Fruit fly (Drosophila melanogaster): Measurements from ENCODE around the gene CG7130.

The CG7130 gene

dm6 chr3L:22078063-22078462, 2.5 kb upstream of the CG7130 start (continued):
- TF ChIP-seq sisA (GFP tag; IDR thresholded peaks at IDR 0.05): peak; percentile 33; the same call in 1 of the 2 replicates
- TF ChIP-seq wdn (GFP tag; IDR thresholded peaks at IDR 0.05): no peak
- TF ChIP-seq CG4854 (GFP tag; optimal IDR thresholded peaks at IDR 0.05): no peak
- TF ChIP-seq CG8478 (optimal IDR thresholded peaks at IDR 0.05): no peak
- TF ChIP-seq pfk (GFP tag; optimal IDR thresholded peaks at IDR 0.05): no peak
- TF ChIP-seq CG17568 (GFP tag; optimal IDR thresholded peaks at IDR 0.05): peak; percentile 38
- peak; percentile 34; the same call in 1 of the 2 replicates for TF ChIP-seq CG11247 (GFP tag; IDR thresholded peaks at IDR 0.05)
- peak; percentile 69 for TF ChIP-seq bbx (GFP tag; IDR thresholded peaks at IDR 0.05; ENCODE audit: partially characterized antibody)
- no peak for TF ChIP-seq MESR4 (GFP tag; optimal IDR thresholded peaks at IDR 0.05)
- no peak for TF ChIP-seq CG10321 (GFP tag; IDR thresholded peaks at IDR 0.05)
- TF ChIP-seq CG1602 (GFP tag; optimal IDR thresholded peaks at IDR 0.05): peak; percentile 42
- peak; percentile 85 for TF ChIP-seq CG34224 (GFP tag; IDR thresholded peaks at IDR 0.05; ENCODE audit: partially characterized antibody)
- peak; percentile 66 for TF ChIP-seq dmrt11E (tag; optimal IDR thresholded peaks at IDR 0.05)
- no peak for TF ChIP-seq Doc2 (GFP tag; IDR thresholded peaks at IDR 0.05)
- TF ChIP-seq CG7556 (GFP tag; optimal IDR thresholded peaks at IDR 0.05): peak; percentile 44
- TF ChIP-seq ac (GFP tag; optimal IDR thresholded peaks at IDR 0.05): peak; percentile 19
- peak; percentile 54 for TF ChIP-seq CG4424 (GFP tag; optimal IDR thresholded peaks at IDR 0.05)
- TF ChIP-seq NK7.1 (GFP tag; optimal IDR thresholded peaks at IDR 0.05): no peak
- no peak for TF ChIP-seq gsb (GFP tag; IDR thresholded peaks at IDR 0.05)
- no peak for TF ChIP-seq CG15011 (GFP tag; optimal IDR thresholded peaks at IDR 0.05)
- peak in 1 of 3 experiments; percentile 55 for TF ChIP-seq lola (GFP tag; optimal IDR thresholded peaks at IDR 0.05)
- no peak for TF ChIP-seq p53 (GFP tag; optimal IDR thresholded peaks at IDR 0.05)
- peak; percentile 49; the same call in 1 of the 2 replicates for TF ChIP-seq CG3847 (GFP tag; IDR thresholded peaks at IDR 0.05)
- peak; percentile 64 for TF ChIP-seq unc-4 (GFP tag; IDR thresholded peaks at IDR 0.05; ENCODE audit: partially characterized antibody)
- TF ChIP-seq CG13424 (tag; optimal IDR thresholded peaks at IDR 0.05): peak; percentile 57
- peak; percentile 35 for TF ChIP-seq stwl (tag; optimal IDR thresholded peaks at IDR 0.05)
- no peak for TF ChIP-seq Abd-B (GFP tag; optimal IDR thresholded peaks at IDR 0.05)
- peak; percentile 4 for TF ChIP-seq CG4282 (GFP tag; optimal IDR thresholded peaks at IDR 0.05)
- TF ChIP-seq E2f1 (GFP tag; IDR thresholded peaks at IDR 0.05): no peak
- no peak for TF ChIP-seq Dfd (GFP tag; optimal IDR thresholded peaks at IDR 0.05)
- 0 out of 2 replicates have a peak, but pooled peaks have one; percentile 9 for TF ChIP-seq CG31224 (GFP tag; IDR thresholded peaks at IDR 0.05)
- TF ChIP-seq CG7839 (tag; optimal IDR thresholded peaks at IDR 0.05): peak; percentile 55
- TF ChIP-seq D19A (tag; optimal IDR thresholded peaks at IDR 0.05): peak; percentile 39
- TF ChIP-seq D (optimal IDR thresholded peaks at IDR 0.05): no peak
- peak; percentile 24 for TF ChIP-seq D (GFP tag; optimal IDR thresholded peaks at IDR 0.05)
- peak; percentile 35 for TF ChIP-seq tx (GFP tag; optimal IDR thresholded peaks at IDR 0.05)
- TF ChIP-seq inv (GFP tag; IDR thresholded peaks at IDR 0.05; ENCODE audit: partially characterized antibody): peak; percentile 74
- TF ChIP-seq Six4 (GFP tag; optimal IDR thresholded peaks at IDR 0.05): peak; percentile 5
- peak; percentile 43 for TF ChIP-seq CG12155 (GFP tag; optimal IDR thresholded peaks at IDR 0.05)
- TF ChIP-seq Med (GFP tag): peak; percentile 92
- TF ChIP-seq CG3407 (GFP tag; optimal IDR thresholded peaks at IDR 0.05): peak; percentile 7
- peak; percentile 26 for TF ChIP-seq CG18476 (GFP tag; optimal IDR thresholded peaks at IDR 0.05)
- peak; percentile 62 for TF ChIP-seq Xbp1 (GFP tag; optimal IDR thresholded peaks at IDR 0.05)
- no peak; the same call in 1 of the 2 replicates for TF ChIP-seq Adf1 (GFP tag; IDR thresholded peaks at IDR 0.05)
- TF ChIP-seq CG10209 (GFP tag; optimal IDR thresholded peaks at IDR 0.05): peak; percentile 60
- no peak for TF ChIP-seq zf30C (GFP tag; optimal IDR thresholded peaks at IDR 0.05)
- TF ChIP-seq BEAF-32 (GFP tag; optimal IDR thresholded peaks at IDR 0.05): peak; percentile 74
- no peak for TF ChIP-seq psq (GFP tag; optimal IDR thresholded peaks at IDR 0.05)
- TF ChIP-seq Ets97D (GFP tag; optimal IDR thresholded peaks at IDR 0.05): no peak
- TF ChIP-seq Trl (optimal IDR thresholded peaks at IDR 0.05): no peak
- TF ChIP-seq Trl (GFP tag; optimal IDR thresholded peaks at IDR 0.05): peak; percentile 49

All from whole organism, embryonic.